Worm (Caenorhabditis elegans): ENCODE data around the gene pigw-1.

- TF ChIP-seq lin-54 (GFP tag; optimal IDR thresholded peaks at IDR 0.05) (no peak), lin-35 (GFP tag; optimal IDR thresholded peaks at IDR 0.05) (no peak), rec-8 (tag; optimal IDR thresholded peaks at IDR 0.05) (no peak), ztf-6 (GFP tag; IDR thresholded peaks at IDR 0.05) (no peak), ama-1 (optimal IDR thresholded peaks at IDR 0.05) (peak; percentile 34), ama-1 (GFP tag; optimal IDR thresholded peaks at IDR 0.05) (no peak)
Measured at ce11 chrII:2832098-2832497, 52.6 kb downstream of the pigw-1 start.
